Worm (Caenorhabditis elegans): ENCODE data around the gene vwa-8.

The vwa-8 gene

DNA sequence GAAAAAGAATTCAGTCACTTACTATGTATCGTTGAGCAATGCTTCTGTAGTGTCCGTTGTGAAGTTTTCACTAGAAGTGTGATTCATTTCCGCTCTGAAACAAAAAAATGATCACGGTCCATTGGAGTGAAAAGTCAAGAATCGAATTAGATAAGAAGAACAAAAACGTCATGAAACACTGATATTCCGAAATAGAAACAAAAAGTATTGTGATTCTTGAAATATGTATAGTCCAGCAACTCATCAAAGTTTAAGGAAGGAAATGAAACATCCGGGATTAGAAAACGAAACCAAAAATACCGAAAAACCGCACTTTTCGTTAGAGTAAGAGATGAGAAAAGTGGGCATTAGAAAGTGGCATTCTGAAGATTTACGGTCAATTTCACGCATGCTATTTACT is 41.3 kb downstream of the vwa-8 start, which contains the start of gene npr-10:
Gene npr-10, minus strand, starts transcription at position 101 of the 400 bp plus-strand sequence.
- no peak for TF ChIP-seq unc-62 (GFP tag; optimal IDR thresholded peaks at IDR 0.05)

DNA sequence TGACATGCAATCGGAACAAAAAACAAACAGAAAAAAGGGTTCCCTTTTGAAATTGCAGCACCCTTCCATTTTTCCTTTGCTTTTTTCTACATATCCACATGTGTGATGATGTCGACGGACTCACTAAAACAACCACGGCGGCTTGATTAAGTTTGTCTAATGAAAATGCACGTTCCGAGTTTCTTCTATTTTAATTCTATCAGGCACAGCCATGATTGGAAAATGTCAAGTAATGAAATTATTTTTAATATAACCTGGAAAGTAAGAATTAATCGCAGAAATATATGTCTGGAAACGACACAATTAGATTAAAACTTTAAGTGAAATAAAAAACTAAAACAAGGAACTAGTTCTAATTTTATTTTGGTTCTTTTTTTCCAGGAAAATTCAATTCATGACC is 42.6 kb downstream of the vwa-8 start:
- no peak for TF ChIP-seq unc-62 (GFP tag; optimal IDR thresholded peaks at IDR 0.05)

DNA sequence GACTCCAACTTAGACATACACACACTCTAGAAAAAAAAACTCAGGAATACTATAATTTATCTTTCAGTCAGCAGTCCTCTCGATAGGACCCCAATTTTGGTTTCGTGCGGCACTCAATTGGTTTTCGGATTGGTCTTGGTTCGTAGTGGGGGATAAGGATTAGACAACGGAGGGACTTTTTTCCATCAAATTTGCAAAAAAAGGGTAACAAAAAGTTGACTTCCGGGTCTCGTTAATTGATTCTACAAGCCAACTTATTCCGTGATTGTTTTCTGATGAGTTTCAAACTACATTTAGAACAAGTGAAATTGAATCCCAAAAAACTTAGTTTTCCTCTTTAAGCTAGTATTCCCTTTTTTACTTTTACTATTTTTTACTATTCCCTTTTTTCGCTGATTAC is 43.1 kb downstream of the vwa-8 start:
- TF ChIP-seq unc-62 (GFP tag; optimal IDR thresholded peaks at IDR 0.05), result no peak

DNA sequence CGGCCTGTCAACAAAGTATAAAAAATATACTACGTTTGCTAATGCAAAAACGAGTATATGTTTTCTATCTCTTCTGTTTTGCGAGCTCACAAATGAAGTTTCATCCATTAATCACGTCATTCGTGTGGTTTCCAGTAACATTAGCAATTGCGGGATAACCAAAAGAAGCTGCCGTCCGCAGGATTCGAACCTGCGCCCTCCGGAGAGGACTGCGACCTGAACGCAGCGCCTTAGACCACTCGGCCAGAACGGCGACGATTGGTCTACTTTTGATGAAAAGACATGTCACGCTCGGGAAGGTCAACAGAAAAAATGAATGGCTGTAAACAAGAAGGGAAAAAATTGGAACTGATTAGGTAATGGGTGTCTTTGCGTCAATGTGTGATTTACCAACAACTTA is 47.5 kb downstream of the vwa-8 start:
- no peak for TF ChIP-seq unc-62 (GFP tag; optimal IDR thresholded peaks at IDR 0.05)

DNA sequence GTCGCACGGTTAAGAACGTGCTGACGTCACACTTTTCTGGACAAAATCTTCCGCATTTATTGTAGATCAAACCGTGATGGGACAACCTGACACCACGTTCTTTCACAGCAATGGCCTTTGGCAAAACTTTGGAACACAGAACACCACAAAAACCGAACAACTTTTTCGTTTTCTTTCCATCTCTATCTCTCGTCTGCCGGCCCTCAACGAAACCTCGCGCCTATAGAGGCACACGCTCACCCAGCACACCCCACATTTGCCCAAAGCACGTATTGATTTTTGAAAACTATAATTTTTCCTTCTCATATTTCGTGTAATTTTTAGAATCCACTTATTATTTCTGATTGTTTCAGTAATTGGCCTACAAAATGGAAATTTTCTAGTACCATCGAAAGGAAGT is 50.6 kb downstream of the vwa-8 start:
- TF ChIP-seq unc-62 (GFP tag; optimal IDR thresholded peaks at IDR 0.05), result no peak

DNA sequence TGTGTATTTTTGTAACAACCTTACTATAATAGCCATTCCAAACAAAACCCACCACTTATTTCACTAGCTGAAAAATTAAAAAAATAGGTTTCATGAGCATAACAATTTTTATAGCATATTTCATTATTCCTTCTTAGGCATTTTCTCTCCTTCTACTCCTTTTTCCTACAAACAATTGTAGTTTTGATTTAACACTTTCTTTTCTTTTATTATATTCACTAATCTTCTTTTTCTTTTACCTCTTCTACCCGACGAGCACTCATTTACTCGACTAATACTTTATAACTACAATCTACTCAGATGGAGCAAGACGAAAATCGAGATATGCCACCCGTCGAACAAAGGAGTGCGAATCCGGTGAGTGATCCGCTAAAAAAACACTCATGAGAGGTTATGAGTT is 57.0 kb downstream of the vwa-8 start, which contains the start of gene C53C7.3:
Gene C53C7.3, plus strand, starts transcription at position 301 of the 400 bp plus-strand sequence.
- no peak for TF ChIP-seq unc-62 (GFP tag; optimal IDR thresholded peaks at IDR 0.05)

Measured in whole organism, dauer.